Worm (Caenorhabditis elegans): ENCODE data around the gene coel-1.

- TF ChIP-seq mab-5 (tag; optimal IDR thresholded peaks at IDR 0.05) (no peak), F13H6.1 (tag; optimal IDR thresholded peaks at IDR 0.05) (no peak), lin-39 (tag; optimal IDR thresholded peaks at IDR 0.05) (no peak), unc-62 (GFP tag; optimal IDR thresholded peaks at IDR 0.05) (no peak), sem-4 (tag; optimal IDR thresholded peaks at IDR 0.05) (no peak), nhr-11 (tag; optimal IDR thresholded peaks at IDR 0.05) (no peak), zag-1 (tag; optimal IDR thresholded peaks at IDR 0.05) (no peak), ama-1 (optimal IDR thresholded peaks at IDR 0.05) (no peak), R02D3.7 (tag; optimal IDR thresholded peaks at IDR 0.05) (no peak)
Observed at ce11 chrX:4252047-4252446, 13.4 kb upstream of the coel-1 start, which contains the start of gene srv-5.
